Worm (Caenorhabditis elegans) whole organism, late embryonic: Measurements from ENCODE around the gene C46E10.8.

Experiments used
- C08G9.2 ChIP-seq: sonication (generic microtip); optimal IDR thresholded peaks from 2 replicates; lab custom pipeline; 2016; ENCODE audit warnings: mild to moderate bottlenecking, missing genetic modification characterization, moderate library complexity, missing compliant biosample characterization
- C38D4.7 ChIP-seq: fragments of 200-800 bp; sonication (Bioruptor generic); optimal IDR thresholded peaks from 2 replicates; lab custom pipeline; 2018; ENCODE audit warnings: mild to moderate bottlenecking, missing genetic modification characterization, moderate library complexity, missing compliant biosample characterization
- K02D7.2 ChIP-seq: sonication (generic microtip); optimal IDR thresholded peaks from 2 replicates; lab custom pipeline; 2017; ENCODE audit warnings: mild to moderate bottlenecking, missing genetic modification characterization, missing compliant biosample characterization
- ahr-1 ChIP-seq: sonication (generic microtip); optimal IDR thresholded peaks from 2 replicates; lab custom pipeline; 2016; ENCODE audit warnings: missing genetic modification characterization, missing compliant biosample characterization
- ama-1 ChIP-seq: fragments of 150-350 bp; optimal IDR thresholded peaks from 2 replicates; lab custom pipeline; 2014
- ceh-14 ChIP-seq: sonication (generic microtip); optimal IDR thresholded peaks from 2 replicates; lab custom pipeline; 2016; ENCODE audit warnings: missing genotype, missing genetic modification characterization, missing compliant biosample characterization
- ceh-19 ChIP-seq: fragments of 200-800 bp; sonication (Bioruptor generic); optimal IDR thresholded peaks from 2 replicates; lab custom pipeline; 2018; ENCODE audit warnings: mild to moderate bottlenecking, missing genetic modification characterization, missing compliant biosample characterization
- ceh-2 ChIP-seq: sonication (generic microtip); optimal IDR thresholded peaks from 2 replicates; lab custom pipeline; 2016; ENCODE audit warnings: missing genotype, missing genetic modification characterization, missing compliant biosample characterization
- ceh-22 ChIP-seq: sonication (generic microtip); optimal IDR thresholded peaks from 2 replicates; lab custom pipeline; 2017; ENCODE audit warnings: missing biosample characterization, missing genetic modification characterization
- ceh-30 ChIP-seq: fragments of 150-350 bp; optimal IDR thresholded peaks from 2 replicates; lab custom pipeline; 2014; ENCODE audit warnings: missing biosample characterization, missing genetic modification characterization
- ceh-34 ChIP-seq: sonication (generic microtip); optimal IDR thresholded peaks from 2 replicates; lab custom pipeline; 2016; ENCODE audit warnings: mild to moderate bottlenecking, missing genetic modification characterization, missing compliant biosample characterization
- ceh-9 ChIP-seq: sonication (generic microtip); optimal IDR thresholded peaks from 2 replicates; lab custom pipeline; 2016; ENCODE audit warnings: mild to moderate bottlenecking, missing genetic modification characterization, inconsistent platforms, missing compliant biosample characterization
- dmd-4 ChIP-seq: sonication (generic microtip); optimal IDR thresholded peaks from 2 replicates; lab custom pipeline; 2016; ENCODE audit warnings: borderline replicate concordance, missing genetic modification characterization, missing compliant biosample characterization
- dve-1 ChIP-seq: sonication (generic microtip); optimal IDR thresholded peaks from 2 replicates; lab custom pipeline; 2017; ENCODE audit warnings: antibody characterized with exemption, mild to moderate bottlenecking, missing genetic modification characterization, missing compliant biosample characterization
- elt-2 ChIP-seq: sonication (generic microtip); optimal IDR thresholded peaks from 2 replicates; lab custom pipeline; 2016; ENCODE audit warnings: missing genetic modification reagents, missing genetic modification characterization, missing compliant biosample characterization
- elt-4 ChIP-seq: sonication (generic microtip); optimal IDR thresholded peaks from 2 replicates; lab custom pipeline; 2016; ENCODE audit warnings: missing genetic modification characterization, missing compliant biosample characterization
- eyg-1 ChIP-seq: sonication (generic microtip); optimal IDR thresholded peaks from 2 replicates; lab custom pipeline; 2016; ENCODE audit warnings: missing genotype, missing genetic modification characterization, missing compliant biosample characterization
- fax-1 ChIP-seq: sonication (generic microtip); optimal IDR thresholded peaks from 2 replicates; lab custom pipeline; 2016; ENCODE audit warnings: missing genotype, missing genetic modification characterization, missing compliant biosample characterization
- fkh-6 ChIP-seq: sonication (generic microtip); optimal IDR thresholded peaks from 2 replicates; lab custom pipeline; 2016; ENCODE audit warnings: missing genetic modification characterization, missing compliant biosample characterization
- gmeb-2 ChIP-seq: sonication (generic microtip); optimal IDR thresholded peaks from 2 replicates; lab custom pipeline; 2016; ENCODE audit warnings: missing genetic modification characterization, inconsistent platforms, missing compliant biosample characterization
- hlh-13 ChIP-seq: fragments of 200-800 bp; sonication (Bioruptor generic); optimal IDR thresholded peaks from 2 replicates; lab custom pipeline; 2018; ENCODE audit warnings: mild to moderate bottlenecking, missing genetic modification characterization, missing compliant biosample characterization
- hlh-15 ChIP-seq: sonication (generic microtip); optimal IDR thresholded peaks from 2 replicates; lab custom pipeline; 2016; ENCODE audit warnings: missing genetic modification characterization, missing compliant biosample characterization
- hlh-30 ChIP-seq: sonication (generic microtip); optimal IDR thresholded peaks from 2 replicates; lab custom pipeline; 2017; ENCODE audit warnings: antibody characterized with exemption, missing genetic modification characterization, missing compliant biosample characterization; ENCODE audit not compliant: insufficient read depth
- hlh-8 ChIP-seq: sonication (generic microtip); optimal IDR thresholded peaks from 2 replicates; lab custom pipeline; 2016; ENCODE audit warnings: missing genotype, missing genetic modification characterization, missing compliant biosample characterization
- lim-6 ChIP-seq: sonication (generic microtip); optimal IDR thresholded peaks from 2 replicates; lab custom pipeline; 2016; ENCODE audit warnings: missing genetic modification characterization, missing compliant biosample characterization
- lin-11 ChIP-seq: fragments of 200-800 bp; sonication (Bioruptor generic); optimal IDR thresholded peaks from 2 replicates; lab custom pipeline; 2018; ENCODE audit warnings: mild to moderate bottlenecking, missing genetic modification characterization, missing compliant biosample characterization
- madf-2 ChIP-seq: sonication (generic microtip); optimal IDR thresholded peaks from 2 replicates; lab custom pipeline; 2017; ENCODE audit warnings: missing genetic modification characterization, missing compliant biosample characterization
- mec-3 ChIP-seq: sonication (generic microtip); optimal IDR thresholded peaks from 2 replicates; lab custom pipeline; 2016; ENCODE audit warnings: borderline replicate concordance, missing genetic modification characterization, missing compliant biosample characterization
- nfya-1 ChIP-seq: sonication (generic microtip); optimal IDR thresholded peaks from 2 replicates; lab custom pipeline; 2017; ENCODE audit warnings: missing genetic modification characterization, mild to moderate bottlenecking, missing compliant biosample characterization, antibody characterized with exemption, moderate library complexity
- nhr-232 ChIP-seq: sonication (generic microtip); optimal IDR thresholded peaks from 2 replicates; lab custom pipeline; 2016; ENCODE audit warnings: missing genetic modification characterization, missing compliant biosample characterization
- pag-3 ChIP-seq: sonication (generic microtip); optimal IDR thresholded peaks from 2 replicates; lab custom pipeline; 2016; ENCODE audit warnings: missing compliant biosample characterization, missing genetic modification characterization, borderline replicate concordance
- pax-1 ChIP-seq: fragments of 150-350 bp; optimal IDR thresholded peaks from 2 replicates; lab custom pipeline; 2014; ENCODE audit warnings: missing biosample characterization, missing genetic modification characterization
- pros-1 ChIP-seq: fragments of 150-350 bp; optimal IDR thresholded peaks from 2 replicates; lab custom pipeline; 2014; ENCODE audit warnings: missing biosample characterization, missing genetic modification reagents, missing genetic modification characterization
- ref-2 ChIP-seq: sonication (generic microtip); optimal IDR thresholded peaks from 2 replicates; lab custom pipeline; 2016; ENCODE audit warnings: missing genetic modification characterization, missing compliant biosample characterization
- sox-2 ChIP-seq: fragments of 200-800 bp; sonication (Bioruptor generic); IDR thresholded peaks from 2 replicates; pipeline ENCODE4 v1.3.6; 2022; ENCODE audit warnings: missing genetic modification reagents, missing genetic modification characterization, missing compliant biosample characterization
- syd-9 ChIP-seq: sonication (generic microtip); optimal IDR thresholded peaks from 2 replicates; lab custom pipeline; 2016; ENCODE audit warnings: mild to moderate bottlenecking, missing genetic modification characterization, moderate library complexity, missing compliant biosample characterization
- ttx-3 ChIP-seq: sonication (generic microtip); optimal IDR thresholded peaks from 2 replicates; lab custom pipeline; 2016; ENCODE audit warnings: missing genetic modification reagents, missing genetic modification characterization, missing compliant biosample characterization
- unc-55 ChIP-seq: sonication (generic microtip); optimal IDR thresholded peaks from 2 replicates; lab custom pipeline; 2017; ENCODE audit warnings: missing biosample characterization, missing genetic modification reagents, missing genetic modification characterization
- ztf-16 ChIP-seq: sonication (generic microtip); optimal IDR thresholded peaks from 2 replicates; lab custom pipeline; 2017; ENCODE audit warnings: missing genetic modification characterization, missing compliant biosample characterization

The C46E10.8 gene

DNA sequence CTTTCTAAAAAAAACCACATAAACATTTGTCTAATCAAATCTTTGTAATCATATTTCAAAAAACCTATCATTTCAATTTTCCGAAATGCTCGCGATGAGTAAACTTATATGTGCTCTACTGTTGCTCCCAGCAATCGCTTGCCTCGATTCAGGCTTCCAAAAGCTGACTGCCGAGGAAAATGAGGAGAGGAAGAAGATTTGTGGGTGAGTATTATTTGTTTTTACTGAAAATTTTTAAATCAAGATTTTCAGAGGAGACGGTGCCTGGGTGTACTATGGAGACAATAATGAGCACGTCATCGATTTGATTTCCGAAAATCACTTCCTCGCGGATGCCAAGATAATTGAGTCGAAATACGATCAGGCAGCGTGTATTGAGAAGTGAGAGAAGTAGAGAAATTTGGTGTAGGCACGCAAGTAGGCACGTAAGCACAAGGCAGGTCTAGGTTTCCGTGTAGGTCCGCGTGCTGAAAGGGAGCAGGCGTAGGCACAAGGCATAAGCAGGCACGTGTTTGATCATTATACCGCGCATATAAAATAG, 3.7 kb downstream of the C46E10.8 start, which contains the start of gene C46E10.1:
C46E10.1 (plus strand) TSS at position 51 of the 541 bp plus-strand sequence.
- peak; percentile 6 for TF ChIP-seq mec-3 (tag; lab: Kevin White, UChicago)
- no peak for TF ChIP-seq fax-1 (tag; lab: Kevin White, UChicago)

DNA sequence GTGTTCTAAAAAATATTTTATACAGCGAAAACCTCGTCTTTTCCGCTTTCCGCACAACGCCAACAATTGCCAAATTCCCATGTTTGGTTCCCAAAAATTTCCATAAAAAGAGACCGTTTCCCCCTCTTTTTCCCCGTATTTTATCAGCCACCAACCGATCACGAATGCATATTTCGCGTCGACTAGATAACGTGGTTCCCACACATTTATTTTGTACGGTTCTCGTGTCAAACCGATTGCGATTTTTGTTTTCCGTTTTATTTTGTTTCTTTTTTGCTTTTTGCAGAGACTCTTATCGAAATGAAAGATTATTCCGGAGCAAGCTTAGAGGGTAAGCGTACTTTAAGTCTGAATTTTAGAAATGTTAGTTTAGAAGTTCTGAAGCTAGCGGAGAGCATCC, 6.9 kb downstream of the C46E10.8 start, which contains the start of gene C46E10.3:
C46E10.3 (plus strand) TSS at position 301 of the 400 bp plus-strand sequence.
- TF ChIP-seq C08G9.2 (tag; lab: Kevin White, UChicago) (no peak), ceh-9 (tag; lab: Kevin White, UChicago) (no peak), ama-1 (lab: Kevin White, UChicago) (no peak), ztf-16 (no peak), ttx-3 (no peak), madf-2 (no peak), ahr-1 (tag; lab: Kevin White, UChicago) (no peak), nhr-232 (tag; lab: Kevin White, UChicago) (no peak), hlh-8 (no peak), syd-9 (tag; lab: Kevin White, UChicago) (no peak), unc-55 (no peak), ceh-14 (tag; lab: Kevin White, UChicago) (no peak), eyg-1 (tag; lab: Kevin White, UChicago) (no peak), ceh-2 (tag; lab: Kevin White, UChicago) (no peak), pag-3 (no peak), pros-1 (no peak), hlh-13 (GFP tag; lab: Kevin White, UChicago) (no peak)

DNA sequence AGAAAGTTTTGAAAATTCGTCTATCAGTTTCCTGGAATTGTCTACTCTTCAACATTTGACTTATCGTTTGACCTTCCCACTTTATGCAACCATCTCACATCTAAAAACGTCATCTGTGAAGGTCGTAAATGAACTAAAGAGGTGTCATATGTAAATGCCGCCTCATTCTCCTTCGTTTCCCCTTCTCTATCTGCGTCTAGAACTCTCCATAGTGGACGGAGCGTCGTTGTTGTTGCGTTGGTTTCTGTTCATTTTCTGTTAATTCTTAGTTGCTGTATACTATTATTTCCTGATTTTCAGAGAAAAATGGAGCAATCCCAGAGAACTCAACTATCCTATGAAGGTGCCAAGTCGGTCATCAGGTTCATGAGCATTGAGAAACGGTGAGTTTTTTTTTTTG, 10.9 kb downstream of the C46E10.8 start, which contains the start of gene fbxc-52:
fbxc-52 (plus strand) TSS at position 301 of the 400 bp plus-strand sequence.
- TF ChIP-seq gmeb-2 (no peak), elt-4 (tag; lab: Kevin White, UChicago) (no peak), hlh-30 (tag; lab: Kevin White, UChicago) (no peak), ref-2 (tag; lab: Kevin White, UChicago) (no peak), ceh-19 (GFP tag; lab: Kevin White, UChicago) (no peak), fkh-6 (tag; lab: Kevin White, UChicago) (no peak), nfya-1 (tag; lab: Kevin White, UChicago) (no peak)

DNA sequence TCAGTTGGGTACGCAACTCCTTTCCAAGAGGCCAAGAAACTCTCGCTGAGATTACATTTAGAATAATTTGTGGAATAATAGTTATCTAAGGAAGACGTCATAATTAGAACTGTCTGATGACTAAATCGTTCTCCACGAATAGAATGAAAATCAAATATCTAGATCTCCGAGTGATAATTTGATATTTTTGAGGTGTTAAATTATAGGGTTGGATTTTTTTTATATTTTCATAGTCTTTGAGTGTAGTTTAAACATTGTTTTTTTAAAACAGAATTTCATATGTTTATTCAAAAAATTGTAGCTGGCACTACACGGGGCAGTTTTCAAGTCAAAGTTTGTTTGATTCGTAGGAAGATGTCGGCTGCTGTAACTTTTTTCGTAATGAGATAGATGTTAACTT, 11.4 kb downstream of the C46E10.8 start, which contains the start of gene srh-99:
srh-99 (minus strand) TSS at position 101 of the 400 bp plus-strand sequence.
- no peak for TF ChIP-seq ttx-3
- no peak for TF ChIP-seq gmeb-2
- no peak for TF ChIP-seq pax-1 (tag; lab: Kevin White, UChicago)
- TF ChIP-seq C08G9.2 (tag; lab: Kevin White, UChicago) = no peak
- no peak for TF ChIP-seq hlh-13 (GFP tag; lab: Kevin White, UChicago)
- no peak for TF ChIP-seq ztf-16
- TF ChIP-seq lim-6 (tag; lab: Kevin White, UChicago) = no peak
- no peak for TF ChIP-seq ceh-2 (tag; lab: Kevin White, UChicago)
- no peak for TF ChIP-seq hlh-30 (tag; lab: Kevin White, UChicago)
- TF ChIP-seq lin-11 (tag; lab: Kevin White, UChicago) = no peak
- TF ChIP-seq hlh-8 = no peak
- no peak for TF ChIP-seq syd-9 (tag; lab: Kevin White, UChicago)

DNA sequence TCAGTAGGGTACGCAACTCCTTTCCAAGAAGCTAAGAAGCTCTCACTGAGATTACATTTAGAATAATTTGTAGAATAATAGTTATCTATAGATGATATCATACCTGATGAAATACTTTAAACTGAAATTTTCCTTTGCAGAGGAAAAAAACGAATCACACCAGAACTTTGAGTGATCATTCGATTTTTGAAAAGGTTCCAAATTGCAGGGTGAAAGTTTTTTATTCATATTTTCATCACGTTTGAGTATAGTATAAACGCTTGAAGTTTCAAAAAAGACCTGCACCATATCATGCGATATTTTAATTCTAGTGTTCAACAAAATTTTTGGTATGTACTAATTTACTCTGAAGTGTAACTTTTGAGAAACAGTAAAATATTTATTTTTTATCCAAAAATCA, 13.3 kb downstream of the C46E10.8 start, which contains the start of gene srh-100:
srh-100 (minus strand) TSS at position 101 of the 400 bp plus-strand sequence.
- no peak for TF ChIP-seq nfya-1 (tag; lab: Kevin White, UChicago)
- TF ChIP-seq K02D7.2 = no peak
- TF ChIP-seq C38D4.7 = no peak
- no peak for TF ChIP-seq dmd-4 (tag; lab: Kevin White, UChicago)
- no peak for TF ChIP-seq ceh-22
- TF ChIP-seq ceh-34 (tag; lab: Kevin White, UChicago) = no peak
- no peak for TF ChIP-seq elt-2 (tag; lab: Kevin White, UChicago)
- no peak for TF ChIP-seq sox-2 (GFP tag; lab: Robert Waterston, UW)
- no peak for TF ChIP-seq lim-6 (tag; lab: Kevin White, UChicago)
- no peak for TF ChIP-seq eyg-1 (tag; lab: Kevin White, UChicago)
- no peak for TF ChIP-seq hlh-15 (tag; lab: Kevin White, UChicago)
- TF ChIP-seq hlh-8 = no peak
- no peak for TF ChIP-seq dve-1
- TF ChIP-seq ceh-30 (tag; lab: Kevin White, UChicago) = no peak
